Fruit fly (Drosophila melanogaster) Kc167 (cell line): ENCODE results near the gene CG33172.

Experiments
- h ChIP-seq: fragments of >200 bp; optimal IDR thresholded peaks from 3 replicates; lab custom pipeline; 2018; ENCODE audit warnings: missing external identifiers
- psq ChIP-seq: fragments of >200 bp; optimal IDR thresholded peaks from 2 replicates; lab custom pipeline; 2017; ENCODE audit warnings: missing external identifiers

DNA sequence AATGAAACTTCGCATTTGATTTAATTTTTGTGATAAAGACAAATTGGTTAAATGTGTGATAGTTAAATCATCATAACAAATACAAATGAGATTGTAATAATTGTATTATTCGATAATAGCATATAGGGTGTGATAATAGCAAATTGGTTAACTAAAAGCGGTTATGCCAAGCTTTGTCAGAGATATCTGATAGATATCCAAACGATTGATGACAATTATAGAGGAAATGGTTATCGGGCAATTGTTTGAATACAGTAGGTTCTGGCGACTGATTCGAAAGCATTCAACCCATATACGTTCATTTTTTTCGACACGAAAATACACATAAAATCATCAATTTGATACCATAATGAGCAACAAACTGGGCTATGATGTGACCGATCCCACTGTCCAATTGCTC is 39.8 kb downstream of the CG33172 start, which contains the start of gene CG8509:
- TF ChIP-seq psq: no peak
- no peak for TF ChIP-seq h (lab: Kevin White, UChicago)
